Worm (Caenorhabditis elegans) whole organism, L1 larva: ENCODE results near the gene srg-56.

ENCODE experiments used
- aha-1 ChIP-seq: fragments of 150-350 bp; optimal IDR thresholded peaks from 2 replicates; lab custom pipeline; 2014; ENCODE audit warnings: missing biosample characterization, missing genetic modification characterization
- fos-1 ChIP-seq: fragments of 150-350 bp; optimal IDR thresholded peaks from 2 replicates; lab custom pipeline; 2014; ENCODE audit warnings: missing biosample characterization, missing genetic modification characterization
- lsy-2 ChIP-seq, 2 experiments: fragments of 150-350 bp; optimal IDR thresholded peaks; 2 replicates each; lab custom pipeline; 2014; ENCODE audit warnings: missing biosample characterization in 2 of 2, missing genetic modification characterization in 2 of 2
- nhr-12 ChIP-seq: sonication (generic microtip); optimal IDR thresholded peaks from 2 replicates; lab custom pipeline; 2017; ENCODE audit warnings: missing biosample characterization, missing genetic modification characterization
- nhr-76 ChIP-seq: sonication (generic microtip); optimal IDR thresholded peaks from 2 replicates; lab custom pipeline; 2017; ENCODE audit warnings: missing biosample characterization, missing genetic modification characterization
- nhr-77 ChIP-seq: fragments of 150-350 bp; optimal IDR thresholded peaks from 2 replicates; lab custom pipeline; 2014; ENCODE audit warnings: missing biosample characterization, missing genetic modification characterization
- snpc-4 ChIP-seq: fragments of 150-350 bp; optimal IDR thresholded peaks from 2 replicates; lab custom pipeline; 2014; ENCODE audit warnings: missing biosample characterization, missing genetic modification characterization
- sox-4 ChIP-seq: sonication (generic microtip); optimal IDR thresholded peaks from 2 replicates; lab custom pipeline; 2016; ENCODE audit warnings: missing genetic modification characterization, missing compliant biosample characterization
- sup-37 ChIP-seq: fragments of 200-800 bp; sonication (Bioruptor generic); optimal IDR thresholded peaks from 2 replicates; lab custom pipeline; 2018; ENCODE audit warnings: mild to moderate bottlenecking, missing genetic modification characterization, missing compliant biosample characterization
- zag-1 ChIP-seq: fragments of 150-350 bp; optimal IDR thresholded peaks from 2 replicates; lab custom pipeline; 2014; ENCODE audit warnings: missing biosample characterization, missing genetic modification characterization

- TF ChIP-seq sup-37 (GFP tag; lab: Kevin White, UChicago), result no peak
- no peak for TF ChIP-seq zag-1 (tag; lab: Kevin White, UChicago)
- TF ChIP-seq nhr-12 (tag; lab: Kevin White, UChicago), result no peak
- TF ChIP-seq snpc-4 (tag; lab: Kevin White, UChicago), result no peak
- no peak for TF ChIP-seq sox-4
- TF ChIP-seq nhr-76 (tag; lab: Kevin White, UChicago), result no peak
- no peak for TF ChIP-seq fos-1 (tag; lab: Kevin White, UChicago)
- no peak for TF ChIP-seq nhr-77 (tag; lab: Kevin White, UChicago)
- TF ChIP-seq aha-1 (tag; lab: Kevin White, UChicago), result no peak
- TF ChIP-seq lsy-2 (tag; optimal IDR thresholded peaks at IDR 0.05; lab: Kevin White, UChicago), result no peak
Observed at ce11 chrV:2761470-2761869, 23.4 kb upstream of the srg-56 start.
